Fruit fly (Drosophila melanogaster): Measurements from ENCODE around the gene Mcr.

dm6 chr2L:8099050-8099449 lies 16.3 kb upstream of the Mcr start:
- TF ChIP-seq OdsH (GFP tag; optimal IDR thresholded peaks at IDR 0.05) (no peak), CG3919 (GFP tag; optimal IDR thresholded peaks at IDR 0.05) (no peak), CG31627 (GFP tag; optimal IDR thresholded peaks at IDR 0.05) (no peak), Met (GFP tag; optimal IDR thresholded peaks at IDR 0.05) (no peak), CG1621 (tag; optimal IDR thresholded peaks at IDR 0.05) (no peak), salr (GFP tag; optimal IDR thresholded peaks at IDR 0.05) (no peak), Lpt (GFP tag; optimal IDR thresholded peaks at IDR 0.05) (no peak), vri (GFP tag; optimal IDR thresholded peaks at IDR 0.05) (no peak), CG4318 (GFP tag; optimal IDR thresholded peaks at IDR 0.05) (no peak), CG8319 (GFP tag; optimal IDR thresholded peaks at IDR 0.05) (no peak), CG6854 (GFP tag; optimal IDR thresholded peaks at IDR 0.05) (no peak), CG10669 (GFP tag; optimal IDR thresholded peaks at IDR 0.05) (no peak)
